Worm (Caenorhabditis elegans): ENCODE measurements around the gene C28H8.7.

The C28H8.7 gene

ce11 chrIII:5919799-5920387 lies 33.1 kb upstream of the C28H8.7 start, which contains the start of the genes tdo-2 and C28H8.2 (continued):
- TF ChIP-seq ceh-63 (GFP tag; optimal IDR thresholded peaks at IDR 0.05) (no peak), tbx-2 (tag; optimal IDR thresholded peaks at IDR 0.05) (peak; percentile 74), egl-13 (tag; optimal IDR thresholded peaks at IDR 0.05) (no peak), zag-1 (tag; optimal IDR thresholded peaks at IDR 0.05) (no peak), zip-4 (GFP tag; optimal IDR thresholded peaks at IDR 0.05) (no peak), xbp-1 (tag; optimal IDR thresholded peaks at IDR 0.05) (peak; percentile 45), ama-1 (optimal IDR thresholded peaks at IDR 0.05) (no peak), F16B12.6 (tag; optimal IDR thresholded peaks at IDR 0.05) (no peak), pag-3 (tag; optimal IDR thresholded peaks at IDR 0.05; ENCODE audit: borderline replicate concordance, insufficient read depth) (no peak), fkh-8 (tag; optimal IDR thresholded peaks at IDR 0.05) (no peak), unc-130 (tag; optimal IDR thresholded peaks at IDR 0.05) (peak; percentile 67), vab-15 (tag; optimal IDR thresholded peaks at IDR 0.05) (peak; percentile 76), elt-3 (tag; optimal IDR thresholded peaks at IDR 0.05) (peak in 5 of 6 experiments; percentile 83 to 96 (median 93)), nhr-20 (tag; optimal IDR thresholded peaks at IDR 0.05) (peak; percentile 91), C04F5.9 (tag; optimal IDR thresholded peaks at IDR 0.05) (no peak), dpl-1 (GFP tag; optimal IDR thresholded peaks at IDR 0.05) (peak; percentile 8 to 42 (median 27)), mef-2 (tag; optimal IDR thresholded peaks at IDR 0.05) (no peak), C16A3.4 (tag; optimal IDR thresholded peaks at IDR 0.05) (peak; percentile 4), elt-2 (tag; optimal IDR thresholded peaks at IDR 0.05) (no peak), lin-13 (GFP tag; optimal IDR thresholded peaks at IDR 0.05) (peak; percentile 7), lin-35 (GFP tag; optimal IDR thresholded peaks at IDR 0.05) (peak in 1 of 2 experiments; percentile 77), nhr-47 (tag; optimal IDR thresholded peaks at IDR 0.05) (peak; percentile 54), lir-3 (tag; optimal IDR thresholded peaks at IDR 0.05; ENCODE audit: poor library complexity) (peak; percentile 22), jun-1 (tag; optimal IDR thresholded peaks at IDR 0.05) (no peak), snu-23 (GFP tag; optimal IDR thresholded peaks at IDR 0.05) (peak; percentile 75), nhr-90 (tag; optimal IDR thresholded peaks at IDR 0.05; ENCODE audit: poor library complexity) (peak; percentile 77), lsy-2 (tag; optimal IDR thresholded peaks at IDR 0.05) (peak; percentile 37), hlh-4 (tag; optimal IDR thresholded peaks at IDR 0.05) (no peak), nhr-71 (tag; optimal IDR thresholded peaks at IDR 0.05) (peak; percentile 89), blmp-1 (tag; optimal IDR thresholded peaks at IDR 0.05) (peak; percentile 94), nhr-19 (GFP tag; conservative IDR thresholded peaks at IDR 0.05) (peak; percentile 78), unc-62 (GFP tag; optimal IDR thresholded peaks at IDR 0.05) (no peak), mep-1 (tag; optimal IDR thresholded peaks at IDR 0.05) (peak; percentile 48), nhr-76 (tag; optimal IDR thresholded peaks at IDR 0.05) (no peak), ceh-90 (tag; optimal IDR thresholded peaks at IDR 0.05) (no peak), pax-3 (tag; optimal IDR thresholded peaks at IDR 0.05) (no peak), efl-1 (optimal IDR thresholded peaks at IDR 0.05) (peak in 1 of 2 experiments; percentile 17), efl-1 (GFP tag; optimal IDR thresholded peaks at IDR 0.05 in 1 of 2) (peak in 1 of 2 experiments; percentile 93), ces-1 (GFP tag; optimal IDR thresholded peaks at IDR 0.05) (no peak), pqm-1 (tag; optimal IDR thresholded peaks at IDR 0.05) (no peak), ceh-8 (GFP tag; optimal IDR thresholded peaks at IDR 0.05) (no peak), lin-15B (tag; optimal IDR thresholded peaks at IDR 0.05) (no peak), ztf-4 (tag; optimal IDR thresholded peaks at IDR 0.05) (peak; percentile 39), skn-1 (tag; optimal IDR thresholded peaks at IDR 0.05) (peak; percentile 4)
